Fruit fly (Drosophila melanogaster) S2 (cell line): ENCODE results near the gene CG45049.

Experiments used
- CG8478 ChIP-seq: fragments of >200 bp; optimal IDR thresholded peaks from 2 replicates; lab custom pipeline; 2018
- CTCF ChIP-seq, 2 experiments: fragments of >200 bp; optimal IDR thresholded peaks; 2 replicates each; lab custom pipeline; 2018

- TF ChIP-seq CG8478 (lab: Kevin White, UChicago) (no peak), CTCF (optimal IDR thresholded peaks at IDR 0.05; lab: Kevin White, UChicago) (no peak)
Measured at dm6 chr3R:22763587-22763986, 36.8 kb downstream of the CG45049 start, which contains the start of gene Nepl14.
